Worm (Caenorhabditis elegans) whole organism, mixed stage, embryonic: ENCODE results near the gene catp-7.

Experiments used
- drap-1 ChIP-seq: fragments of 200-800 bp; sonication (Bioruptor generic); optimal IDR thresholded peaks from 3 replicates; lab custom pipeline; 2018; ENCODE audit warnings: mild to moderate bottlenecking, missing genetic modification characterization, missing compliant biosample characterization
- elt-3 ChIP-seq: fragments of 150-350 bp; optimal IDR thresholded peaks from 2 replicates; lab custom pipeline; 2014; ENCODE audit warnings: missing biosample characterization, missing genetic modification characterization
- lin-32 ChIP-seq: fragments of 200-800 bp; sonication (Bioruptor generic); optimal IDR thresholded peaks from 2 replicates; lab custom pipeline; 2018; ENCODE audit warnings: mild to moderate bottlenecking, missing genetic modification characterization, missing compliant biosample characterization

DNA sequence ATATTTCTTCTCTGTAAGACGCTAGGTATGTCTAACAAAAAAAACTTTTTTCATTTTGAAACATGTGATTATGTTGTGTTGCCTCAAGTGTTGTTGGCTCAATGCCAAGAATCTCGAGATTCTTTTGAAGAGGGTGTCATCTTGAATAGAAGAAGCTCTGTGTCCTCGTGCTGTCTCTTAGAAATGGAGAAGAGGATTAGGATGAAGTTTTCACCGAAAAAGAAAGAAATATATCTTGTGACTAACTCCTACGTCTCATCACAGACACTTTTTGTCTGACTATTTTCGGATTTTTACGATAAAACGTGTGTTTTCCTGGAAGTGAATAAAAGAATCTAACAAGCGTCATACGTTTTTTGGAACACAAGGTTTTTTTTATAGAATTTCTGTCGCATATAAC is 1.8 kb downstream of the catp-7 start:
- no peak for TF ChIP-seq elt-3 (tag; lab: Kevin White, UChicago)
- TF ChIP-seq drap-1 (GFP tag; lab: Kevin White, UChicago) = no peak
- no peak for TF ChIP-seq lin-32 (GFP tag; lab: Kevin White, UChicago)
